Fruit fly (Drosophila melanogaster) whole organism, adult: ENCODE data around the gene PIG-B.

ENCODE experiments used
- CG12768 ChIP-seq: fragments of 200-800 bp; sonication (Bioruptor generic); optimal IDR thresholded peaks from 2 replicates; lab custom pipeline; 2017; ENCODE audit warnings: missing biosample characterization, missing genetic modification characterization, mild to moderate bottlenecking, moderate library complexity, missing genetic modification reagents
- CG33017 ChIP-seq: fragments of 200-800 bp; sonication (Bioruptor generic); optimal IDR thresholded peaks from 2 replicates; lab custom pipeline; 2018; ENCODE audit warnings: missing biosample characterization, mild to moderate bottlenecking, missing genetic modification characterization, moderate library complexity
- CG7045 ChIP-seq: fragments of 200-800 bp; sonication (Bioruptor generic); optimal IDR thresholded peaks from 2 replicates; lab custom pipeline; 2017; ENCODE audit warnings: missing biosample characterization, mild to moderate bottlenecking, missing genetic modification characterization
- Crg-1 ChIP-seq: fragments of 200-800 bp; sonication (Bioruptor generic); optimal IDR thresholded peaks from 2 replicates; lab custom pipeline; 2016; ENCODE audit warnings: missing biosample characterization, missing genetic modification characterization
- Hr96 ChIP-seq: fragments of 200-800 bp; sonication (Bioruptor generic); optimal IDR thresholded peaks from 2 replicates; lab custom pipeline; 2016; ENCODE audit warnings: missing biosample characterization, missing genetic modification characterization
- cnc ChIP-seq, 2 experiments: fragments of >200 bp; optimal IDR thresholded peaks; 2 replicates each; lab custom pipeline; 2017
- kay ChIP-seq: fragments of 200-800 bp; sonication (Bioruptor generic); peaks from one replicate; lab custom pipeline; 2016; ENCODE audit warnings: missing biosample characterization, missing genetic modification characterization, borderline replicate concordance
- toe ChIP-seq: fragments of 200-800 bp; sonication (Bioruptor generic); optimal IDR thresholded peaks from 2 replicates; lab custom pipeline; 2016; ENCODE audit warnings: missing biosample characterization, missing genetic modification characterization

dm6 chr3L:3855194-3855980 lies 44.3 kb downstream of the PIG-B start:
- TF ChIP-seq toe (GFP tag; lab: Kevin White, UChicago) = no peak
- no peak for TF ChIP-seq kay
- no peak for TF ChIP-seq CG7045 (GFP tag; lab: Kevin White, UChicago)
- TF ChIP-seq cnc (optimal IDR thresholded peaks at IDR 0.05; lab: Kevin White, UChicago) = no peak
- TF ChIP-seq Hr96 (GFP tag; lab: Kevin White, UChicago) = no peak
- no peak for TF ChIP-seq CG33017 (tag; lab: Kevin White, UChicago)
- TF ChIP-seq Crg-1 = no peak
- no peak for TF ChIP-seq CG12768 (GFP tag; lab: Kevin White, UChicago)
